Fruit fly (Drosophila melanogaster) S2 (cell line): ENCODE results near the gene htt.

ENCODE experiments used
- CG8478 ChIP-seq: fragments of >200 bp; optimal IDR thresholded peaks from 2 replicates; lab custom pipeline; 2018
- CTCF ChIP-seq, 2 experiments: fragments of >200 bp; optimal IDR thresholded peaks; 2 replicates each; lab custom pipeline; 2018

- TF ChIP-seq CG8478 (lab: Kevin White, UChicago) (no peak), CTCF (optimal IDR thresholded peaks at IDR 0.05; lab: Kevin White, UChicago) (no peak)
Measured at dm6 chr3R:28685558-28685957, 10.5 kb upstream of the htt start.
